Worm (Caenorhabditis elegans): ENCODE data around the gene Y48E1C.1.
A peak's percentile ranks its signal among the peaks of the same experiment; 100 is the strongest.

DNA sequence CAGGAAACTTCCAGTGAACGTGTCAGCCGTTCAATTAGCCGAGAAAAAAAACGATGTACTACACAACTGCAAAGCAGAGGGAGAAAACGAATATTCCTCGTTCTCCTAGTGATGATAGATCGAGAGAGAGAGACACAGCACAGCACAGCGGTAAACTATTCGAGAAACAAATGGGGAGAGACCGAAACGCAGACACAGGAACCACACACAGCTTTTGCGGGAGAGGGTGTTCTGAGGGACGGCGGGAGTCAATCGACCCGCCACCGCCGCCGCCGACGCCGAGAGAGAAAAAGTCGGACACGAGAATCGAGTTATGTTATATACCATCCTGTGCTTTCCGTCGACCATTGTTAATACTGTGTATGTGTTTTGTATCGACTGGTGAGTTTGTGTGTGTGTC lies 41.8 kb downstream of the Y48E1C.1 start:
- TF ChIP-seq nhr-20 (tag; optimal IDR thresholded peaks at IDR 0.05) (peak; percentile 21), efl-1 (optimal IDR thresholded peaks at IDR 0.05) (no peak), efl-1 (GFP tag; optimal IDR thresholded peaks at IDR 0.05 in 1 of 2) (no peak), aly-2 (tag; optimal IDR thresholded peaks at IDR 0.05) (no peak), lin-13 (GFP tag; optimal IDR thresholded peaks at IDR 0.05) (no peak), dpl-1 (GFP tag; optimal IDR thresholded peaks at IDR 0.05) (no peak), elt-3 (tag; optimal IDR thresholded peaks at IDR 0.05) (no peak), nhr-85 (tag) (no peak), snpc-4 (tag; optimal IDR thresholded peaks at IDR 0.05) (no peak), ceh-82 (tag; optimal IDR thresholded peaks at IDR 0.05) (no peak), blmp-1 (tag; optimal IDR thresholded peaks at IDR 0.05) (no peak)

Data from whole organism, L1 larva.